Worm (Caenorhabditis elegans) whole organism, L4/young adult: ENCODE measurements around the gene srp-6.

Experiments used
- W03F9.2 ChIP-seq: fragments of 150-350 bp; optimal IDR thresholded peaks from 2 replicates; lab custom pipeline; 2014; ENCODE audit warnings: missing biosample characterization, missing genetic modification characterization
- dao-5 ChIP-seq: sonication (generic microtip); optimal IDR thresholded peaks from 2 replicates; lab custom pipeline; 2016; ENCODE audit warnings: missing genotype, missing genetic modification characterization, moderate library complexity, missing compliant biosample characterization
- him-1 ChIP-seq: sonication (generic microtip); optimal IDR thresholded peaks from 2 replicates; lab custom pipeline; 2016; ENCODE audit warnings: missing genotype, missing genetic modification reagents, missing genetic modification characterization, missing compliant biosample characterization

DNA sequence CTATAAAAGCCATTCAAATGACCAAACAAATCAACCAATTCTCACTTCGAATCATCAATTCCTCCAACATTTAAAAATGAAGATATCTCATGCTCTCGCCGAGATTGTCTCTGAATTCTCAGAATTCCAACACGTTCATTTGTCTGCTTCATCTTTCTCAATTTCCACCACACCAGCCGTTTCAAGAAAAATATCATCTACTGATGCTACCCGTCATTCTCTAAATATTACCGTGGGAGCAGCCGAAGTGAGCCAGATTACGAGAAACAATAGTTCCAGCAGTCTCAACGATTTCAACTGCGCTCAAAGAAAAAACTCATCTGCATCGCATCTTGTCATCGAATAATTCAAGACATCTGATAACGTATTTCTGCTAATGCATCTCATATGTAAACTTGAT lies 29.0 kb upstream of the srp-6 start, which contains the start of gene F18E3.12:
- TF ChIP-seq him-1 (tag; lab: Kevin White, UChicago) (no peak), dao-5 (no peak), W03F9.2 (no peak)
